Worm (Caenorhabditis elegans): ENCODE measurements around the gene K02B2.6.

Gene K02B2.6

DNA sequence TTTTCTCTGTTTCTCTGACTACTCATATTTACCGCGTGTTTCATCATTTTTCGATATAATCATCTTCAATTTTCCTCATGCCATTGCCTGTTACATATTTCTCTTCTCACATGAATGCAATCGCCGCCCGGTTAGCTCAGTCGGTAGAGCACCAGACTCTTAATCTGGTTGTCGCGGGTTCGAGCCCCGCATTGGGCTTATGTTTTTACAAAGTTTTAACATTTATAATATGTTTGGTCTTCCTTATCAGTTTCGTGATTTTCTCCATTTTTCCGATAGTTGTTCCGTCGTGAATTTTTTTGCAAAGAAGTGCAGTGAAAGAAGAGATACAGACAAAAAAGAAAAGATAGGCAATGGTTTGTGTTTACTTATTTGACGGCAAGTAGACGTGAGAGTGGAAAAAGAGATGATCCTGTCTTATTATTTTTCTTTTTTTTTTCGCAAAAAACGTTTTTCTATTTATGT is 5.0 kb upstream of the K02B2.6 start (continued):
- TF ChIP-seq ztf-26 (tag; optimal IDR thresholded peaks at IDR 0.05) (peak; percentile 81), madf-3 (GFP tag; IDR thresholded peaks at IDR 0.05) (peak; percentile 77; the same call in 1 of the 2 replicates), ceh-40 (GFP tag; IDR thresholded peaks at IDR 0.05) (peak; percentile 66; the same call in 1 of the 2 replicates), mes-4 (tag; optimal IDR thresholded peaks at IDR 0.05) (peak; percentile 82), F33H1.4 (GFP tag; IDR thresholded peaks at IDR 0.05) (peak; percentile 46), F49E8.2 (tag; optimal IDR thresholded peaks at IDR 0.05; ENCODE audit: insufficient read depth) (peak; percentile 79), zfh-2 (GFP tag; conservative IDR thresholded peaks at IDR 0.05) (no peak), sptf-2 (GFP tag; optimal IDR thresholded peaks at IDR 0.05) (no peak), snpc-1.3 (tag; optimal IDR thresholded peaks at IDR 0.05; ENCODE audit: insufficient read depth) (peak; percentile 93), ztf-25 (GFP tag; IDR thresholded peaks at IDR 0.05) (peak; percentile 78; the same call in 1 of the 2 replicates), unc-62 (GFP tag; optimal IDR thresholded peaks at IDR 0.05) (no peak), tbp1 (GFP tag; optimal IDR thresholded peaks at IDR 0.05) (peak; percentile 99), Y79H2A.3 (GFP tag; conservative IDR thresholded peaks at IDR 0.05) (no peak; the same call in 1 of the 2 replicates), hlh-26 (GFP tag; conservative IDR thresholded peaks at IDR 0.05) (no peak), lag-1 (GFP tag; IDR thresholded peaks at IDR 0.05) (no peak), madf-8 (GFP tag; conservative IDR thresholded peaks at IDR 0.05) (no peak), B0261.1 (tag; optimal IDR thresholded peaks at IDR 0.05) (peak; percentile 95), dox-1 (GFP tag; IDR thresholded peaks at IDR 0.05) (peak; percentile 89), F52B5.7 (tag; optimal IDR thresholded peaks at IDR 0.05) (peak; percentile 37), ceh-27 (GFP tag; optimal IDR thresholded peaks at IDR 0.05) (peak; percentile 49), lin-35 (GFP tag; optimal IDR thresholded peaks at IDR 0.05) (peak in 1 of 3 experiments; percentile 80), lsl-1 (GFP tag; optimal IDR thresholded peaks at IDR 0.05) (peak; percentile 38), ZK185.1 (tag; optimal IDR thresholded peaks at IDR 0.05; ENCODE audit: poor library complexity, severe bottlenecking) (peak; percentile 92), F57C9.4 (tag; optimal IDR thresholded peaks at IDR 0.05) (peak; percentile 7), F39B2.1 (GFP tag; IDR thresholded peaks at IDR 0.05) (no peak), madf-10 (tag; optimal IDR thresholded peaks at IDR 0.05) (peak; percentile 81), nfya-2 (GFP tag; IDR thresholded peaks at IDR 0.05) (no peak), aptf-2 (GFP tag; conservative IDR thresholded peaks at IDR 0.05) (0 out of 2 replicates have a peak, but pooled peaks have one; percentile 57), rec-8 (tag; optimal IDR thresholded peaks at IDR 0.05) (peak; percentile 62 to 86), nhr-27 (tag; optimal IDR thresholded peaks at IDR 0.05) (no peak), fkh-3 (tag; optimal IDR thresholded peaks at IDR 0.05) (peak; percentile 27), hmg-20 (GFP tag; IDR thresholded peaks at IDR 0.05) (peak; percentile 80), B0336.3 (GFP tag; IDR thresholded peaks at IDR 0.05) (peak; percentile 90), ztf-3 (GFP tag; optimal IDR thresholded peaks at IDR 0.05) (peak; percentile 48), dpl-1 (GFP tag; optimal IDR thresholded peaks at IDR 0.05) (peak; percentile 45), Y95B8A.8 (GFP tag; IDR thresholded peaks at IDR 0.05) (peak; percentile 73; the same call in 1 of the 2 replicates), snpc-4 (GFP tag; optimal IDR thresholded peaks at IDR 0.05) (peak; percentile 93), snpc-4 (tag; optimal IDR thresholded peaks at IDR 0.05) (peak; percentile 82 to 97 (median 96)), ztf-22 (GFP tag; optimal IDR thresholded peaks at IDR 0.05) (peak; percentile 85), lin-54 (GFP tag; optimal IDR thresholded peaks at IDR 0.05) (peak; percentile 74), nhr-90 (tag; optimal IDR thresholded peaks at IDR 0.05) (peak; percentile 92), rpc-1 (optimal IDR thresholded peaks at IDR 0.05) (peak; percentile 94), rpc-1 (tag; optimal IDR thresholded peaks at IDR 0.05) (peak; percentile 98), egl-44 (GFP tag; IDR thresholded peaks at IDR 0.05) (peak; percentile 77; the same call in 1 of the 2 replicates), hrde-1 (tag; optimal IDR thresholded peaks at IDR 0.05; ENCODE audit: borderline replicate concordance) (peak; percentile 82), hsf-1 (GFP tag; IDR thresholded peaks at IDR 0.05) (no peak; the same call in 1 of the 2 replicates), cebp-1 (GFP tag; IDR thresholded peaks at IDR 0.05) (peak; percentile 65; the same call in 1 of the 2 replicates), cebp-1 (tag; optimal IDR thresholded peaks at IDR 0.05) (peak; percentile 86)
